Fruit fly (Drosophila melanogaster) whole organism, prepupa: ENCODE measurements around the gene HP5.
A peak's percentile ranks its signal among the peaks of the same experiment; 100 is the strongest.

Experiments used
- Blimp-1 ChIP-seq: fragments of 200-800 bp; sonication (Bioruptor generic); optimal IDR thresholded peaks from 3 replicates; lab custom pipeline; 2017; ENCODE audit warnings: missing biosample characterization, missing genetic modification characterization, mild to moderate bottlenecking, moderate library complexity, missing genetic modification reagents
- CG10631 ChIP-seq: fragments of 200-800 bp; sonication (Bioruptor generic); optimal IDR thresholded peaks from 2 replicates; lab custom pipeline; 2016; ENCODE audit warnings: missing biosample characterization, missing genetic modification characterization
- CG10669 ChIP-seq: fragments of 200-800 bp; sonication (Bioruptor generic); optimal IDR thresholded peaks from 3 replicates; lab custom pipeline; 2018; ENCODE audit warnings: missing biosample characterization, mild to moderate bottlenecking, missing genetic modification characterization, moderate library complexity
- CG11294 ChIP-seq: fragments of 200-800 bp; sonication (Bioruptor generic); IDR thresholded peaks from 2 replicates; pipeline ENCODE4 v1.3.6; 2022; ENCODE audit warnings: missing biosample characterization, missing genetic modification characterization
- CG11762 ChIP-seq: fragments of 200-800 bp; sonication (Bioruptor generic); optimal IDR thresholded peaks from 3 replicates; lab custom pipeline; 2016; ENCODE audit warnings: missing biosample characterization, missing genetic modification characterization; ENCODE audit not compliant: insufficient read depth
- CG11902 ChIP-seq: fragments of 200-800 bp; sonication (Bioruptor generic); optimal IDR thresholded peaks from 3 replicates; lab custom pipeline; 2016; ENCODE audit warnings: missing biosample characterization, missing genetic modification characterization
- CG1621 ChIP-seq: fragments of 200-800 bp; sonication (Bioruptor generic); optimal IDR thresholded peaks from 3 replicates; lab custom pipeline; 2018; ENCODE audit warnings: missing biosample characterization, mild to moderate bottlenecking, missing genetic modification characterization
- CG3032 ChIP-seq: fragments of 200-800 bp; optimal IDR thresholded peaks from 2 replicates; lab custom pipeline; 2019; ENCODE audit warnings: missing biosample characterization, mild to moderate bottlenecking, missing genetic modification characterization, moderate library complexity
- CG31627 ChIP-seq: fragments of 200-800 bp; sonication (Bioruptor generic); optimal IDR thresholded peaks from 3 replicates; lab custom pipeline; 2016; ENCODE audit warnings: missing biosample characterization, missing genetic modification characterization
- CG32006 ChIP-seq: fragments of 200-800 bp; sonication (Bioruptor generic); optimal IDR thresholded peaks from 3 replicates; lab custom pipeline; 2017; ENCODE audit warnings: missing biosample characterization, mild to moderate bottlenecking, missing genetic modification characterization
- CG34406 ChIP-seq: fragments of 200-800 bp; sonication (Bioruptor generic); optimal IDR thresholded peaks from 3 replicates; lab custom pipeline; 2016; ENCODE audit warnings: missing biosample characterization, missing genetic modification characterization
- CG3919 ChIP-seq: fragments of 200-800 bp; sonication (Bioruptor generic); optimal IDR thresholded peaks from 3 replicates; lab custom pipeline; 2016; ENCODE audit warnings: missing biosample characterization, missing genetic modification characterization
- CG4318 ChIP-seq: fragments of 200-800 bp; sonication (Bioruptor generic); optimal IDR thresholded peaks from 3 replicates; lab custom pipeline; 2017; ENCODE audit warnings: missing biosample characterization, mild to moderate bottlenecking, missing genetic modification characterization
- CG6163 ChIP-seq: fragments of 200-800 bp; sonication (Bioruptor generic); IDR thresholded peaks from 3 replicates; pipeline ENCODE4 v1.3.6; 2022; ENCODE audit warnings: missing biosample characterization, missing genetic modification characterization
- CG6276 ChIP-seq: fragments of 200-800 bp; sonication (Bioruptor generic); optimal IDR thresholded peaks from 2 replicates; lab custom pipeline; 2017; ENCODE audit warnings: missing biosample characterization, mild to moderate bottlenecking, missing genetic modification characterization
- CG6792 ChIP-seq: fragments of 200-800 bp; sonication (Bioruptor generic); optimal IDR thresholded peaks from 3 replicates; lab custom pipeline; 2016; ENCODE audit warnings: missing biosample characterization, missing genetic modification characterization
- CG6854 ChIP-seq: fragments of 200-800 bp; sonication (Bioruptor generic); optimal IDR thresholded peaks from 2 replicates; lab custom pipeline; 2017; ENCODE audit warnings: missing biosample characterization, mild to moderate bottlenecking, missing genetic modification characterization
- CG7368 ChIP-seq: fragments of 200-800 bp; sonication (Bioruptor generic); optimal IDR thresholded peaks from 3 replicates; lab custom pipeline; 2016; ENCODE audit warnings: missing biosample characterization, missing genetic modification characterization
- CG8119 ChIP-seq: fragments of 200-800 bp; sonication (Bioruptor generic); IDR thresholded peaks from 3 replicates; pipeline ENCODE4 v1.3.6; 2022; ENCODE audit warnings: missing biosample characterization, missing genetic modification characterization
- CG8632 ChIP-seq: fragments of 200-800 bp; sonication (Bioruptor generic); optimal IDR thresholded peaks from 3 replicates; lab custom pipeline; 2016; ENCODE audit warnings: missing biosample characterization, missing genetic modification characterization
- CG9139 ChIP-seq: fragments of 200-800 bp; sonication (Bioruptor generic); optimal IDR thresholded peaks from 3 replicates; lab custom pipeline; 2017; ENCODE audit warnings: missing biosample characterization, mild to moderate bottlenecking, missing genetic modification characterization
- Eip75B ChIP-seq: fragments of 200-800 bp; sonication (Bioruptor generic); optimal IDR thresholded peaks from 3 replicates; lab custom pipeline; 2016; ENCODE audit warnings: missing biosample characterization, missing genetic modification characterization
- Eip78C ChIP-seq: fragments of 200-800 bp; sonication (Bioruptor generic); peaks from one replicate; lab custom pipeline; 2016; ENCODE audit warnings: missing biosample characterization, missing genetic modification characterization
- Eip93F ChIP-seq: fragments of 200-800 bp; sonication (Bioruptor generic); optimal IDR thresholded peaks from 2 replicates; lab custom pipeline; 2016; ENCODE audit warnings: missing biosample characterization, mild to moderate bottlenecking, missing genetic modification characterization
- Ets21C ChIP-seq: fragments of 200-800 bp; sonication (Bioruptor generic); optimal IDR thresholded peaks from 3 replicates; lab custom pipeline; 2016; ENCODE audit warnings: missing biosample characterization, missing genetic modification characterization
- Ets96B ChIP-seq: fragments of 200-800 bp; optimal IDR thresholded peaks from 2 replicates; lab custom pipeline; 2019; ENCODE audit warnings: missing biosample characterization, mild to moderate bottlenecking, missing genetic modification characterization, moderate library complexity
- Hr38 ChIP-seq: sonication (Bioruptor generic); optimal IDR thresholded peaks from 2 replicates; lab custom pipeline; 2016; ENCODE audit warnings: missing biosample characterization, missing genetic modification characterization
- Hr39 ChIP-seq: fragments of 200-800 bp; sonication (Bioruptor generic); optimal IDR thresholded peaks from 2 replicates; lab custom pipeline; 2016; ENCODE audit warnings: missing biosample characterization, missing genetic modification characterization
- Met ChIP-seq: fragments of 200-800 bp; sonication (Bioruptor generic); optimal IDR thresholded peaks from 3 replicates; lab custom pipeline; 2016; ENCODE audit warnings: missing biosample characterization, missing genetic modification characterization
- OdsH ChIP-seq: fragments of 200-800 bp; sonication (Bioruptor generic); optimal IDR thresholded peaks from 3 replicates; lab custom pipeline; 2016; ENCODE audit warnings: missing biosample characterization, missing genetic modification characterization
- Sox102F ChIP-seq: fragments of 200-800 bp; sonication (Bioruptor generic); optimal IDR thresholded peaks from 2 replicates; lab custom pipeline; 2016; ENCODE audit warnings: missing biosample characterization, mild to moderate bottlenecking, missing genetic modification characterization
- Sox14 ChIP-seq: fragments of 200-800 bp; sonication (Bioruptor generic); optimal IDR thresholded peaks from 3 replicates; lab custom pipeline; 2016; ENCODE audit warnings: missing biosample characterization, missing genetic modification characterization
- acj6 ChIP-seq: fragments of 200-800 bp; sonication (Bioruptor generic); optimal IDR thresholded peaks from 3 replicates; lab custom pipeline; 2016; ENCODE audit warnings: missing biosample characterization, missing genetic modification characterization
- cyc ChIP-seq: fragments of 200-800 bp; sonication (Bioruptor generic); optimal IDR thresholded peaks from 3 replicates; lab custom pipeline; 2016; ENCODE audit warnings: missing biosample characterization, missing genetic modification characterization
- dsx ChIP-seq: fragments of 200-800 bp; optimal IDR thresholded peaks from 3 replicates; lab custom pipeline; 2019; ENCODE audit warnings: missing biosample characterization, mild to moderate bottlenecking, missing genetic modification characterization, moderate library complexity; ENCODE audit not compliant: poor library complexity, severe bottlenecking
- esn ChIP-seq: fragments of 200-800 bp; sonication (Bioruptor generic); optimal IDR thresholded peaks from 2 replicates; lab custom pipeline; 2016; ENCODE audit warnings: missing biosample characterization, mild to moderate bottlenecking, missing genetic modification characterization, moderate library complexity
- fd85E ChIP-seq: fragments of 200-800 bp; sonication (Bioruptor generic); optimal IDR thresholded peaks from 3 replicates; lab custom pipeline; 2016; ENCODE audit warnings: missing biosample characterization, missing genetic modification characterization
- fkh ChIP-seq: fragments of 200-800 bp; sonication (Bioruptor generic); optimal IDR thresholded peaks from 3 replicates; lab custom pipeline; 2017; ENCODE audit warnings: missing biosample characterization, mild to moderate bottlenecking, missing genetic modification characterization, moderate library complexity
- lz ChIP-seq: fragments of 200-800 bp; sonication (Bioruptor generic); optimal IDR thresholded peaks from 3 replicates; lab custom pipeline; 2016; ENCODE audit warnings: missing biosample characterization, missing genetic modification characterization
- net ChIP-seq: fragments of 200-800 bp; sonication (Bioruptor generic); optimal IDR thresholded peaks from 3 replicates; lab custom pipeline; 2016; ENCODE audit warnings: missing biosample characterization, missing genetic modification characterization
- pdm3 ChIP-seq: fragments of 200-800 bp; sonication (Bioruptor generic); optimal IDR thresholded peaks from 3 replicates; lab custom pipeline; 2016; ENCODE audit warnings: missing biosample characterization, missing genetic modification characterization
- spab ChIP-seq: fragments of 200-800 bp; sonication (Bioruptor generic); optimal IDR thresholded peaks from 2 replicates; lab custom pipeline; 2017; ENCODE audit warnings: missing biosample characterization, mild to moderate bottlenecking, missing genetic modification characterization, missing genetic modification reagents
- svp ChIP-seq: fragments of 200-800 bp; sonication (Bioruptor generic); peaks from one replicate; lab custom pipeline; 2016; ENCODE audit warnings: missing biosample characterization, missing genetic modification characterization
- vri ChIP-seq: fragments of 200-800 bp; sonication (Bioruptor generic); optimal IDR thresholded peaks from 3 replicates; lab custom pipeline; 2016; ENCODE audit warnings: missing biosample characterization, mild to moderate bottlenecking, missing genetic modification characterization

Gene HP5

DNA sequence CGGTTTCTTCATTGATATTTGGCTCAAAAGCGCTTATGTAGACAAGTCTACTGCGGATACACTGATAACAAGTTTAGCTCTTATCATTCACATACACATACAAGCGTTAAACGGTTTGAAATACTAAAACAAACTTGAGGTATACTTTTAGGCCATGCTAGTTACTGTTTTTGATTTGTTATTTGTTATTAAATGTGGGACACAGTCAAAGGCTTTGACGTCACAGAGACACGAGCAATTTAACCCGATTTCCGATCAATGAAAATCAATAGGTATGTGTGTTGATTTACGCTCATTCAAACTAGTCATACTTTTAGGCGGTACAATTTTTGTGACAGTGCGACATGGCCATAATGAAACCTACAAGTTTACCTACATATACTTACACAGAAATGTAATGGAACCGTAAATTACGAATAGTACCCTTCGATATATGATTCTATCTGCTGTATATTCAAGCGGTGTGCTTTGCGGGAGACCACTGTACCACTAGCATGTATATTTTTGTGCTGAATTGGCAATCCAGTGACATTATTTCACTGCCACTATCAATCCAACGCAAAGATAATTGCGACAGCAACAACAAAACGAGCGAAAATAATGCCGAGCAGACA is 7.7 kb upstream of the HP5 start (continued):
- peak; percentile 71 for TF ChIP-seq CG6276 (GFP tag; lab: Kevin White, UChicago)
- peak; percentile 43 for TF ChIP-seq fd85E (GFP tag; lab: Kevin White, UChicago)
- TF ChIP-seq vri (GFP tag; lab: Kevin White, UChicago), result peak; percentile 76
- TF ChIP-seq CG34406, result peak; percentile 72
- TF ChIP-seq CG8119, result peak; percentile 79; the same call in 2 of the 3 replicates
- TF ChIP-seq Met (GFP tag; lab: Kevin White, UChicago), result peak; percentile 82
- TF ChIP-seq CG3032, result peak; percentile 61
- TF ChIP-seq CG32006 (GFP tag; lab: Kevin White, UChicago), result peak; percentile 86
- TF ChIP-seq Hr38 (GFP tag; lab: Kevin White, UChicago), result no peak
- TF ChIP-seq Ets96B, result peak; percentile 60
- TF ChIP-seq net (GFP tag; lab: Kevin White, UChicago), result peak; percentile 75
- peak; percentile 86 for TF ChIP-seq lz (GFP tag; lab: Kevin White, UChicago)
- TF ChIP-seq CG9139 (GFP tag; lab: Kevin White, UChicago), result peak; percentile 21
- peak; percentile 89 for TF ChIP-seq CG6163 (GFP tag; lab: Robert Waterston, UW)

- 0 out of 3 replicates have a peak, but pooled peaks have one; percentile 28 for TF ChIP-seq CG8119
- no peak for TF ChIP-seq esn (GFP tag; lab: Kevin White, UChicago)
- no peak for TF ChIP-seq dsx (GFP tag; lab: Kevin White, UChicago)
These were observed 5.9 kb upstream of the HP5 start for dm6 chrX:11448637-11449036.

dm6 chrX:11449476-11450119 is 5.0 kb upstream of the HP5 start:
- TF ChIP-seq svp (peak; percentile 93), CG8632 (GFP tag; lab: Kevin White, UChicago) (peak; percentile 58), cyc (peak; percentile 89), CG31627 (peak; percentile 90), CG6163 (GFP tag; lab: Robert Waterston, UW) (peak; percentile 80), CG32006 (GFP tag; lab: Kevin White, UChicago) (peak; percentile 49), CG6854 (peak; percentile 52), CG4318 (GFP tag; lab: Kevin White, UChicago) (no peak), Eip75B (peak; percentile 63), CG11902 (GFP tag; lab: Kevin White, UChicago) (peak; percentile 74), esn (GFP tag; lab: Kevin White, UChicago) (peak; percentile 87), OdsH (GFP tag; lab: Kevin White, UChicago) (peak; percentile 57), CG11762 (peak; percentile 27), Hr38 (GFP tag; lab: Kevin White, UChicago) (no peak), CG6792 (GFP tag; lab: Kevin White, UChicago) (peak; percentile 72), spab (GFP tag; lab: Kevin White, UChicago) (no peak), CG3919 (GFP tag; lab: Kevin White, UChicago) (peak; percentile 73), Met (GFP tag; lab: Kevin White, UChicago) (peak; percentile 88), dsx (GFP tag; lab: Kevin White, UChicago) (peak; percentile 21), net (GFP tag; lab: Kevin White, UChicago) (peak; percentile 61), Ets21C (GFP tag; lab: Kevin White, UChicago) (peak; percentile 80), lz (GFP tag; lab: Kevin White, UChicago) (peak; percentile 87), CG11294 (GFP tag; lab: Robert Waterston, UW) (0 out of 2 replicates have a peak, but pooled peaks have one; percentile 10), Eip93F (peak; percentile 77), CG1621 (tag; lab: Kevin White, UChicago) (peak; percentile 9), CG3032 (peak; percentile 31), CG7368 (GFP tag; lab: Kevin White, UChicago) (peak; percentile 52), Eip78C (GFP tag; lab: Kevin White, UChicago) (peak; percentile 89), CG10669 (GFP tag; lab: Kevin White, UChicago) (peak; percentile 49), pdm3 (GFP tag; lab: Kevin White, UChicago) (peak; percentile 70), Ets96B (peak; percentile 2), Hr39 (GFP tag; lab: Kevin White, UChicago) (peak; percentile 92), CG10631 (peak; percentile 29), Blimp-1 (GFP tag; lab: Kevin White, UChicago) (peak; percentile 61), Sox14 (GFP tag; lab: Kevin White, UChicago) (peak; percentile 79), fd85E (GFP tag; lab: Kevin White, UChicago) (no peak), acj6 (GFP tag; lab: Kevin White, UChicago) (peak; percentile 59), Sox102F (GFP tag; lab: Kevin White, UChicago) (peak; percentile 85), fkh (GFP tag; lab: Kevin White, UChicago) (peak; percentile 54)
